Fruit fly (Drosophila melanogaster): ENCODE results near the gene ValRS-m.

The ValRS-m gene

DNA sequence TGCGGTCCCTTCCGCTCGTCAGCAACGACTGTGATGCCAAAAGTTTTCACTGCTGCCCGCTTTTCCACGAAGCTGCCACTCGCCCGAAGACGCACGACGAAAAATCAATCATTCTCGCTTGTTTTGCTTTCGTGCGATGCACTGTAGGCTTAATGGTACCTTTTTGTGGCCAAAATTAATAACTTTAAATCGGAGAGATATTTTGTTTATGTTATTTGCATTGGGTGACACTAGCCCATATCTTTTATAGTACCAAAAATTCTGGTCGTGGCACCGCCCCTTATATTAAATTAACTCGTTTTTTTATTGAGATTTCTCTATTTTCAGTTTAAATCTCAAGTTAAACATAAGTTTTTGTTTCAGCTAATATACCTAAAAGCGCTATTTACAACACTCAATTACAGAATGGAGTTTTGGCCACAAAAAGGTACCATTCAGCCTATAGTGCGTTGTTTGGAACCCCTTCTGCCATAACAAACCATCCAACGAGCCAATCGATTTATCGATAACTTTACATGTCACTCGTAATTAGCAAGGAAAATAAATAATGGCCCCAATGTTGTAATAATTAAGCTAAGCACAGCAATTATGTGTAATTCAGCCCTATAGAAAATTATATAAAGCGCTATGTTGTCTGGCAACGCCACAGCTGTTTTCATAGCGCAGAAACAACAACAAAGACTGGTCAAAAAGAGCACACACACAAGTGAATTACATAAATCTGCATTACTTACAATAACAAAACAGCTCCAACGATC lies 11.2 kb downstream of the ValRS-m start (continued):
- TF ChIP-seq CG12769 (tag; optimal IDR thresholded peaks at IDR 0.05) (peak; percentile 5), Opbp (GFP tag; IDR thresholded peaks at IDR 0.05; ENCODE audit: partially characterized antibody) (peak; percentile 57; the same call in 2 of the 3 replicates), abd-A (tag; optimal IDR thresholded peaks at IDR 0.05) (peak; percentile 69), B-H1 (GFP tag; IDR thresholded peaks at IDR 0.05) (no peak), jigr1 (GFP tag; IDR thresholded peaks at IDR 0.05) (no peak), CG10543 (GFP tag; optimal IDR thresholded peaks at IDR 0.05) (peak; percentile 58), CG1832 (GFP tag; optimal IDR thresholded peaks at IDR 0.05) (no peak), HLH54F (GFP tag; optimal IDR thresholded peaks at IDR 0.05) (no peak), Myb (GFP tag; optimal IDR thresholded peaks at IDR 0.05) (no peak), CG14441 (GFP tag; IDR thresholded peaks at IDR 0.05) (no peak; the same call in 1 of the 2 replicates), CG17186 (GFP tag; optimal IDR thresholded peaks at IDR 0.05) (no peak), ftz-f1 (GFP tag; optimal IDR thresholded peaks at IDR 0.05) (no peak), nau (GFP tag; optimal IDR thresholded peaks at IDR 0.05) (peak; percentile 60), Fer1 (GFP tag; optimal IDR thresholded peaks at IDR 0.05) (peak; percentile 82), CoRest (tag; optimal IDR thresholded peaks at IDR 0.05) (peak; percentile 82), dimm (GFP tag; IDR thresholded peaks at IDR 0.05) (no peak), ase (GFP tag; IDR thresholded peaks at IDR 0.05) (no peak), HLH4C (GFP tag; IDR thresholded peaks at IDR 0.05; ENCODE audit: partially characterized antibody) (peak; percentile 45), CG14014 (GFP tag; IDR thresholded peaks at IDR 0.05) (peak; percentile 30; the same call in 1 of the 2 replicates), CG9727 (GFP tag; optimal IDR thresholded peaks at IDR 0.05) (peak; percentile 63), CG3065 (GFP tag; optimal IDR thresholded peaks at IDR 0.05) (no peak), sr (GFP tag; IDR thresholded peaks at IDR 0.05) (no peak), CG7928 (GFP tag; optimal IDR thresholded peaks at IDR 0.05) (peak; percentile 2), ranshi (GFP tag; IDR thresholded peaks at IDR 0.05) (no peak; the same call in 1 of the 2 replicates), al (GFP tag; IDR thresholded peaks at IDR 0.05) (0 out of 2 replicates have a peak, but pooled peaks have one; percentile 38), sima (GFP tag; optimal IDR thresholded peaks at IDR 0.05) (no peak), Gsc (GFP tag; IDR thresholded peaks at IDR 0.05) (no peak), CG11504 (tag; optimal IDR thresholded peaks at IDR 0.05) (peak; percentile 80), CG11398 (GFP tag; optimal IDR thresholded peaks at IDR 0.05) (no peak), Mrtf (GFP tag; IDR thresholded peaks at IDR 0.05) (0 out of 3 replicates have a peak, but pooled peaks have one; percentile 14), CG1647 (GFP tag; optimal IDR thresholded peaks at IDR 0.05) (no peak), zfh2 (GFP tag; optimal IDR thresholded peaks at IDR 0.05) (peak; percentile 50), CG34422 (GFP tag; IDR thresholded peaks at IDR 0.05) (no peak), CG2889 (GFP tag; IDR thresholded peaks at IDR 0.05) (no peak), ab (GFP tag; optimal IDR thresholded peaks at IDR 0.05) (no peak), Vsx1 (GFP tag; optimal IDR thresholded peaks at IDR 0.05) (peak; percentile 80), CG5953 (GFP tag; IDR thresholded peaks at IDR 0.05) (no peak), CG17328 (GFP tag; IDR thresholded peaks at IDR 0.05) (no peak), scrt (GFP tag; optimal IDR thresholded peaks at IDR 0.05) (peak; percentile 64), tx (GFP tag; optimal IDR thresholded peaks at IDR 0.05) (peak; percentile 50), ac (GFP tag; optimal IDR thresholded peaks at IDR 0.05) (no peak), CG8089 (GFP tag; optimal IDR thresholded peaks at IDR 0.05) (peak; percentile 8), CG34224 (GFP tag; IDR thresholded peaks at IDR 0.05; ENCODE audit: partially characterized antibody) (no peak), inv (GFP tag; IDR thresholded peaks at IDR 0.05; ENCODE audit: partially characterized antibody) (no peak), CG10274 (GFP tag; optimal IDR thresholded peaks at IDR 0.05) (peak; percentile 24), trh (GFP tag; optimal IDR thresholded peaks at IDR 0.05) (no peak), psq (GFP tag; optimal IDR thresholded peaks at IDR 0.05) (no peak), ind (GFP tag; optimal IDR thresholded peaks at IDR 0.05) (peak; percentile 13), kay (GFP tag; optimal IDR thresholded peaks at IDR 0.05) (no peak), Dip3 (GFP tag; optimal IDR thresholded peaks at IDR 0.05) (peak; percentile 15)

Data from whole organism, embryonic.